Fruit fly (Drosophila melanogaster) Kc167 (cell line): ENCODE measurements around the gene CG4951.
"Not testable (repeated sequence)": the region's sequence is repeated elsewhere in the genome, so short reads cannot be mapped to it uniquely, and the experiment has no call there.

Source experiments
- Sin3A ChIP-seq: fragments of >200 bp; optimal IDR thresholded peaks from 2 replicates; lab custom pipeline; 2018; ENCODE audit warnings: missing external identifiers
- insv ChIP-seq: fragments of >200 bp; optimal IDR thresholded peaks from 3 replicates; lab custom pipeline; 2018; ENCODE audit warnings: missing external identifiers
- psq ChIP-seq: fragments of >200 bp; optimal IDR thresholded peaks from 2 replicates; lab custom pipeline; 2017; ENCODE audit warnings: missing external identifiers

DNA sequence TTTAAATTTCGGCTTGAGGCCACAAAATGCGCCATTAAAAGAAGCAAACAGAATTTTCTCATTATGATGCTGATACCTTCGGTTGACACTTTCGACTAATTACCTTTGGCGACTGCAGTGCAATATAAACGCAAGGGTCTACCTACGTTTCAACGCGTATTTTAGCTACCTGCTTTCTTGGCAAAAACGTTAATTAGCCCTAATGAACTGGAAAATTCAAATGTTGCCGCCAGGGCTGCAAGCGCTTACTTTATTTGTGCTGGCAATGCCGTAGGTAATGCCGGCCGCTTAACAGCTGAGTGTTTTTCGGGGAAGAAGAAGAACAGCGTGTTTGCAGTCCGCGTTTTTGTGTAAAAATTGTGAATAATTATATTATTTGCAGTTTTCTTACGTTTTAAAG lies 9.2 kb upstream of the CG4951 start, which contains the start of the genes CG31131 and CG4849:
- TF ChIP-seq Sin3A (lab: Kevin White, UChicago); insv (lab: Kevin White, UChicago); psq: not testable (repeated sequence)
